Worm (Caenorhabditis elegans) whole organism, mixed stage, embryonic: ENCODE measurements around the gene B0432.8.

Source experiments
- M03D4.4 ChIP-seq: sonication (generic microtip); optimal IDR thresholded peaks from 2 replicates; lab custom pipeline; 2017; ENCODE audit warnings: mild to moderate bottlenecking, missing genetic modification characterization, missing compliant biosample characterization
- bed-3 ChIP-seq: fragments of 200-800 bp; sonication (Bioruptor generic); optimal IDR thresholded peaks from 3 replicates; lab custom pipeline; 2018; ENCODE audit warnings: mild to moderate bottlenecking, missing genetic modification characterization, moderate library complexity, missing compliant biosample characterization
- ceh-39 ChIP-seq: fragments of 150-350 bp; optimal IDR thresholded peaks from 2 replicates; lab custom pipeline; 2014; ENCODE audit warnings: missing biosample characterization, missing genetic modification characterization
- ceh-43 ChIP-seq: fragments of 200-800 bp; sonication (Bioruptor generic); optimal IDR thresholded peaks from 2 replicates; lab custom pipeline; 2018; ENCODE audit warnings: mild to moderate bottlenecking, missing genetic modification characterization, moderate library complexity, missing compliant biosample characterization
- ceh-83 ChIP-seq: fragments of 200-800 bp; sonication (Bioruptor generic); optimal IDR thresholded peaks from 2 replicates; lab custom pipeline; 2018; ENCODE audit warnings: mild to moderate bottlenecking, missing genetic modification characterization, missing compliant biosample characterization
- cnd-1 ChIP-seq: fragments of 200-800 bp; sonication (Bioruptor generic); optimal IDR thresholded peaks from 2 replicates; lab custom pipeline; 2018; ENCODE audit warnings: mild to moderate bottlenecking, missing genetic modification characterization, missing compliant biosample characterization
- drap-1 ChIP-seq: fragments of 200-800 bp; sonication (Bioruptor generic); optimal IDR thresholded peaks from 3 replicates; lab custom pipeline; 2018; ENCODE audit warnings: mild to moderate bottlenecking, missing genetic modification characterization, missing compliant biosample characterization
- elt-3 ChIP-seq: fragments of 150-350 bp; optimal IDR thresholded peaks from 2 replicates; lab custom pipeline; 2014; ENCODE audit warnings: missing biosample characterization, missing genetic modification characterization
- ham-2 ChIP-seq: fragments of 200-800 bp; sonication (Bioruptor generic); optimal IDR thresholded peaks from 2 replicates; lab custom pipeline; 2018; ENCODE audit warnings: mild to moderate bottlenecking, missing genetic modification characterization, missing compliant biosample characterization
- hlh-1 ChIP-seq: fragments of 150-350 bp; optimal IDR thresholded peaks from 2 replicates; lab custom pipeline; 2014; ENCODE audit warnings: missing biosample characterization, missing genetic modification reagents, missing genetic modification characterization
- lin-32 ChIP-seq: fragments of 200-800 bp; sonication (Bioruptor generic); optimal IDR thresholded peaks from 2 replicates; lab custom pipeline; 2018; ENCODE audit warnings: mild to moderate bottlenecking, missing genetic modification characterization, missing compliant biosample characterization
- lsy-2 ChIP-seq: fragments of 150-350 bp; optimal IDR thresholded peaks from 2 replicates; lab custom pipeline; 2014; ENCODE audit warnings: missing biosample characterization, missing genetic modification characterization
- mab-5 ChIP-seq: fragments of 150-350 bp; optimal IDR thresholded peaks from 2 replicates; lab custom pipeline; 2014; ENCODE audit warnings: missing biosample characterization, missing genetic modification characterization
- mls-2 ChIP-seq: sonication (generic microtip); optimal IDR thresholded peaks from 2 replicates; lab custom pipeline; 2016; ENCODE audit warnings: mild to moderate bottlenecking, missing genetic modification characterization, moderate library complexity, missing compliant biosample characterization
- nhr-12 ChIP-seq: fragments of 150-350 bp; optimal IDR thresholded peaks from 2 replicates; lab custom pipeline; 2014; ENCODE audit warnings: missing biosample characterization, missing genetic modification characterization
- nhr-237 ChIP-seq: fragments of 150-350 bp; optimal IDR thresholded peaks from 2 replicates; lab custom pipeline; 2014; ENCODE audit warnings: missing biosample characterization, missing genetic modification characterization
- nhr-28 ChIP-seq: fragments of 150-350 bp; optimal IDR thresholded peaks from 2 replicates; lab custom pipeline; 2014; ENCODE audit warnings: missing biosample characterization, missing genetic modification characterization
- nhr-76 ChIP-seq: sonication (generic microtip); optimal IDR thresholded peaks from 2 replicates; lab custom pipeline; 2017; ENCODE audit warnings: missing biosample characterization, missing genetic modification characterization
- pha-4 ChIP-seq: fragments of 150-350 bp; optimal IDR thresholded peaks from 2 replicates; lab custom pipeline; 2018; ENCODE audit warnings: missing biosample characterization, missing genetic modification reagents, missing genetic modification characterization
- sem-2 ChIP-seq: fragments of 200-800 bp; sonication (Bioruptor generic); optimal IDR thresholded peaks from 2 replicates; lab custom pipeline; 2018; ENCODE audit warnings: mild to moderate bottlenecking, missing genetic modification characterization, missing compliant biosample characterization
- snpc-4 ChIP-seq: fragments of 150-350 bp; optimal IDR thresholded peaks from 2 replicates; lab custom pipeline; 2014; ENCODE audit warnings: missing biosample characterization, missing genetic modification characterization
- sptf-1 ChIP-seq: sonication (generic microtip); optimal IDR thresholded peaks from 2 replicates; lab custom pipeline; 2017; ENCODE audit warnings: mild to moderate bottlenecking, missing genetic modification characterization, moderate library complexity, missing compliant biosample characterization
- unc-39 ChIP-seq: fragments of 150-350 bp; optimal IDR thresholded peaks from 2 replicates; lab custom pipeline; 2014; ENCODE audit warnings: missing biosample characterization, missing genetic modification characterization
- unc-62 ChIP-seq: fragments of 150-350 bp; optimal IDR thresholded peaks from 2 replicates; lab custom pipeline; 2014; ENCODE audit warnings: missing biosample characterization, missing genetic modification reagents, missing genetic modification characterization
- zip-8 ChIP-seq: fragments of 150-350 bp; optimal IDR thresholded peaks from 2 replicates; lab custom pipeline; 2014; ENCODE audit warnings: missing biosample characterization, missing genetic modification characterization
- ztf-11 ChIP-seq: fragments of 150-350 bp; optimal IDR thresholded peaks from 2 replicates; lab custom pipeline; 2014; ENCODE audit warnings: missing biosample characterization, missing genetic modification characterization

Gene B0432.8

DNA sequence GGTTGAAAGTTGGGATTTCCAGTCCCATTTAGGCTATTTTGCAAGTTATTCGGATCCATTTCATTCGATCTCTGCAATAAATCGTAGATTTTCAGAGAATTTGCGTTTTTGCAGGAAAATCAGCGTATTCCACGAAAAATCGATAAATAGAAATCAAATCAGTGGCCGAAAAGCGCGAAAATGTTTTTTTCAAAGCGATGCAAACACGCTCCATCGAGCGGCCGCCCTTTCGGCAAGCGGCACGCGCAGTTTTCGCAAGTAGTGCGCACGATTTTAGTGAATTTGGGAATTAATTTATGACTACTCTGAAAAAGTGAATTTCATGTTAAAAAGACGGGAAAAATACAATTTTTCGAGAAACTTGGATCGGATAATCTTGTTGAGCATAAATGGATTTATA is 23.4 kb downstream of the B0432.8 start (continued):
- TF ChIP-seq sptf-1 (tag; lab: Kevin White, UChicago) = peak; percentile 93
- peak; percentile 87 for TF ChIP-seq hlh-1 (tag; lab: Kevin White, UChicago)
- peak; percentile 87 for TF ChIP-seq cnd-1
- TF ChIP-seq mls-2 (tag; lab: Kevin White, UChicago) = peak; percentile 88
- peak; percentile 74 for TF ChIP-seq nhr-12 (tag; lab: Kevin White, UChicago)
- TF ChIP-seq lin-32 (GFP tag; lab: Kevin White, UChicago) = peak; percentile 65
- no peak for TF ChIP-seq zip-8 (tag; lab: Kevin White, UChicago)
- TF ChIP-seq bed-3 (GFP tag; lab: Kevin White, UChicago) = peak; percentile 43
- TF ChIP-seq, all 35 proteins: peak for 31

DNA sequence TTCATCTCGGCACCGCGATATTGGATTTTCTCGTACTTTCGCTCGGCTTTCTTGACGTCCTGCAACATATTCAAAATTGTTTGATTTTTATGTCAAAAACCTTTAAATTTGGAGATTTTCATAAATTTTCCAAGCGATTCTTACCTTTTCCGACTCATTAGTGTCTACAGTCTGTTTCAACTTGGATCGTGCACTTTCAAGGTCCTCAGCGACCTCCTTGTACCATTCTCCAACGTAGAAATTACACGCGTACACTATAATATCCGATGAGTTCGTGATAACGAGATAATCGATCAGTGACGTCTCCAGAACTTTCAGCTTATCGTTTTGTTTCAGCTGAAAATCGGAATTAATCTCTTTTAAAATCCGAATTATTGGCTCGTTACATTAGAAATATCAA is 30.8 kb downstream of the B0432.8 start:
- TF ChIP-seq M03D4.4 (tag; lab: Kevin White, UChicago) (no peak), nhr-28 (tag; lab: Kevin White, UChicago) (no peak), bed-3 (GFP tag; lab: Kevin White, UChicago) (no peak), sem-2 (GFP tag; lab: Kevin White, UChicago) (no peak), mab-5 (tag; lab: Kevin White, UChicago) (no peak), nhr-237 (no peak), ceh-39 (no peak), cnd-1 (no peak), ztf-11 (tag; lab: Kevin White, UChicago) (no peak)

DNA sequence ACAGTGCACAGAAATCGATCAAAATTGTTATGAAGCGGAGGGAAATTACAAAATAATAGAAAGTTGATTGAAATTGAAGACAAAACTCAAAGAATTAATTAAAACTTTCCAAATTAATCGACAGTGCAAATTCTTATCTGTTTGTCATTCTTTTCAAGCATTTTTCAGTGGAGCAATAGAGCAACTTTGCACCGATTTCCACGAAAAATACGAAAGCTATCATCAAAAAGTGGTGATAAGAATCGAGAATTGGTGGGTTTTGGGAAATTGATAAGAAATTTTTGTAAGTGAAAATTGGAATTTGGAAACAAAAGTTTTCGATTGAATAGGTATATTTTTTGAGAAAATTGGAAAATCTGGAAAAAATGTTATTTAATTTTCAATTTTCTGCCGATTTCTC is 38.5 kb downstream of the B0432.8 start:
- TF ChIP-seq drap-1 (no peak), ceh-39 (no peak), hlh-1 (tag; lab: Kevin White, UChicago) (no peak), unc-39 (tag; lab: Kevin White, UChicago) (no peak), ztf-11 (tag; lab: Kevin White, UChicago) (no peak), nhr-28 (tag; lab: Kevin White, UChicago) (no peak), elt-3 (tag; lab: Kevin White, UChicago) (no peak)

DNA sequence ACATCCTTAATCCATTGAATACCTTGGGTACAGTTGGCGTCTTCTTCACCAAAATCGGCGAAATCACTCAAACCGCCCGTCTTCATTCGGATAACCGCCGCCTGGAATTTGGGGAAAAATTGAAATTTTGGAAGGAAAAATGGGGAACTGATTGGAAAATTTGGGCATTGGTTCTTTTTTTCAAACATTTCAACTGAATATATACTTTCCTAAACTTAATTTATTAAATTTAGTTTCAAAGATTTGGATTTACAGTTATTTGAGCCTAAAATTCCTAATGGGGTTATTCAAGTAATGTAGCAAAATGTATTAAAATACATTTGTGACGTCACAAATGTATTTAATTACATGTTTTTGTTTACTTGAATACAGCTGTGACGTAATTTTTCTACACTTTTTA is 40.8 kb downstream of the B0432.8 start, which contains the start of gene laat-1:
Gene laat-1 (minus strand): TSS at position 101 of the 400 bp plus-strand sequence.
- peak; percentile 89 for TF ChIP-seq zip-8 (tag; lab: Kevin White, UChicago)
- TF ChIP-seq sptf-1 (tag; lab: Kevin White, UChicago) = no peak

DNA sequence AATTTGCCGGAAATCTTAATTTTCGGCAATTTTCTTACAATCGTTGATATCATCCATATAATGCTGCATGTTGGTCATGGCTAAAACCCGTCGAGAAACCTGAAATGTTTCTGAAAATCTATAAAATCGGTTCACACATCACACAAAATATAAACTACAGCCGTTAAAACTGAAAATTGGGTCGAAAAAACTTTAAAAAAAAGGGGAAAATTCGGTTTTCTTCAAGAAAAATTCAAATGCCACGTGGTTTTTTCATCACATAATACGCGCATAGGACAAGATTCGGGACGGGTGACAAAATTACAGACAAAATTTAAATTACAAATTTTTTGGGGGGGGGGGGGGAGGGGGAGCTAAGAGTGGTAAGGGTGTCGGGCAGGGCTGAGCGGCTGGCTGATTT is 45.9 kb downstream of the B0432.8 start, which contains the start of gene Y43H11AL.1:
Gene Y43H11AL.1 (minus strand): TSS at position 101 of the 400 bp plus-strand sequence.
- TF ChIP-seq nhr-28 (tag; lab: Kevin White, UChicago) (no peak), ham-2 (no peak), mls-2 (tag; lab: Kevin White, UChicago) (no peak), M03D4.4 (tag; lab: Kevin White, UChicago) (no peak), nhr-76 (tag; lab: Kevin White, UChicago) (no peak), drap-1 (no peak), ceh-83 (GFP tag; lab: Kevin White, UChicago) (no peak), lsy-2 (tag; lab: Kevin White, UChicago) (no peak), ceh-43 (GFP tag; lab: Kevin White, UChicago) (no peak), mab-5 (tag; lab: Kevin White, UChicago) (no peak), unc-39 (tag; lab: Kevin White, UChicago) (no peak), snpc-4 (no peak), unc-62 (GFP tag; lab: Kevin White, UChicago) (no peak), lin-32 (GFP tag; lab: Kevin White, UChicago) (no peak), pha-4 (tag; lab: Kevin White, UChicago) (no peak), cnd-1 (no peak)
- TF ChIP-seq, all 35 proteins: peak for 0
